Worm (Caenorhabditis elegans) whole organism, L1 larva: Measurements from ENCODE around the gene C35D10.12.

Experiments
- C16A3.4 ChIP-seq: fragments of 150-350 bp; optimal IDR thresholded peaks from 2 replicates; lab custom pipeline; 2014; ENCODE audit warnings: missing biosample characterization, missing genetic modification characterization
- elt-2 ChIP-seq: sonication (generic microtip); optimal IDR thresholded peaks from 2 replicates; lab custom pipeline; 2016; ENCODE audit warnings: missing genetic modification characterization, mild to moderate bottlenecking, inconsistent platforms, missing compliant biosample characterization, missing genetic modification reagents
- nhr-11 ChIP-seq: fragments of 150-350 bp; optimal IDR thresholded peaks from 2 replicates; lab custom pipeline; 2014; ENCODE audit warnings: missing biosample characterization, missing genetic modification characterization
- nhr-76 ChIP-seq: sonication (generic microtip); optimal IDR thresholded peaks from 2 replicates; lab custom pipeline; 2017; ENCODE audit warnings: missing biosample characterization, missing genetic modification characterization
- nhr-77 ChIP-seq: fragments of 150-350 bp; optimal IDR thresholded peaks from 2 replicates; lab custom pipeline; 2014; ENCODE audit warnings: missing biosample characterization, missing genetic modification characterization
- nhr-90 ChIP-seq: sonication (generic microtip); optimal IDR thresholded peaks from 2 replicates; lab custom pipeline; 2016; ENCODE audit warnings: mild to moderate bottlenecking, missing genetic modification characterization, missing compliant biosample characterization; ENCODE audit not compliant: poor library complexity

- no peak for TF ChIP-seq nhr-11 (tag; lab: Kevin White, UChicago)
- TF ChIP-seq nhr-90, result no peak
- TF ChIP-seq nhr-77, result no peak
- TF ChIP-seq elt-2 (tag; lab: Kevin White, UChicago), result no peak
- TF ChIP-seq nhr-76 (tag; lab: Kevin White, UChicago), result no peak
- TF ChIP-seq C16A3.4 (tag; lab: Kevin White, UChicago), result no peak
These were observed at the start of gene C35D10.12 for ce11 chrIII:4874671-4875070.
